Worm (Caenorhabditis elegans) whole organism, young adult: ENCODE results near the gene odr-10.

Experiments
- B0019.2 ChIP-seq: fragments of 200-800 bp; sonication (Bioruptor generic); conservative IDR thresholded peaks from 2 replicates; pipeline ENCODE4 v1.3.6; 2022; ENCODE audit warnings: missing genetic modification reagents, missing genetic modification characterization, missing compliant biosample characterization
- B0336.3 ChIP-seq: fragments of 200-800 bp; sonication (Bioruptor generic); IDR thresholded peaks from 2 replicates; pipeline ENCODE4 v1.3.6; 2022; ENCODE audit warnings: missing genetic modification characterization, missing compliant biosample characterization
- C06A6.2 ChIP-seq: fragments of 200-800 bp; sonication (Bioruptor generic); conservative IDR thresholded peaks from 2 replicates; pipeline ENCODE4 v1.3.6; 2022; ENCODE audit warnings: missing genetic modification characterization, missing compliant biosample characterization
- F22D6.2 ChIP-seq: sonication (generic microtip); optimal IDR thresholded peaks from 2 replicates; lab custom pipeline; 2016; ENCODE audit warnings: mild to moderate bottlenecking, missing genetic modification characterization, missing compliant biosample characterization
- F37B4.10 ChIP-seq: fragments of 200-800 bp; sonication (Bioruptor generic); IDR thresholded peaks from 2 replicates; pipeline ENCODE4 v1.3.6; 2022; ENCODE audit warnings: missing genetic modification characterization, missing compliant biosample characterization
- F39B2.1 ChIP-seq: fragments of 200-800 bp; sonication (Bioruptor generic); IDR thresholded peaks from 2 replicates; pipeline ENCODE4 v1.3.6; 2022; ENCODE audit warnings: missing genetic modification reagents, missing genetic modification characterization, missing compliant biosample characterization
- F49E8.2 ChIP-seq: sonication (generic microtip); optimal IDR thresholded peaks from 3 replicates; lab custom pipeline; 2017; ENCODE audit warnings: missing genetic modification characterization, mild to moderate bottlenecking, missing compliant biosample characterization, antibody characterized with exemption, moderate library complexity; ENCODE audit not compliant: insufficient read depth
- Y67H2A.10 ChIP-seq: fragments of 200-800 bp; sonication (Bioruptor generic); conservative IDR thresholded peaks from 2 replicates; pipeline ENCODE4 v1.3.6; 2022; ENCODE audit warnings: missing genetic modification reagents, missing genetic modification characterization, missing compliant biosample characterization
- Y79H2A.3 ChIP-seq: fragments of 200-800 bp; sonication (Bioruptor generic); conservative IDR thresholded peaks from 2 replicates; pipeline ENCODE4 v1.3.6; 2022; ENCODE audit warnings: missing genetic modification reagents, missing genetic modification characterization, missing compliant biosample characterization
- atf-7 ChIP-seq: sonication (generic microtip); optimal IDR thresholded peaks from 2 replicates; lab custom pipeline; 2017; ENCODE audit warnings: mild to moderate bottlenecking, missing genetic modification characterization, missing compliant biosample characterization
- attf-6 ChIP-seq: fragments of 200-800 bp; sonication (Bioruptor generic); IDR thresholded peaks from 2 replicates; pipeline ENCODE4 v1.3.6; 2022; ENCODE audit warnings: missing genetic modification reagents, missing genetic modification characterization, missing compliant biosample characterization
- bed-1 ChIP-seq: fragments of 200-800 bp; sonication (Bioruptor generic); IDR thresholded peaks from 2 replicates; pipeline ENCODE4 v1.3.6; 2022; ENCODE audit warnings: missing genetic modification reagents, missing genetic modification characterization, missing compliant biosample characterization
- ccch-3 ChIP-seq: fragments of 200-800 bp; sonication (Bioruptor generic); optimal IDR thresholded peaks from 2 replicates; lab custom pipeline; 2018; ENCODE audit warnings: mild to moderate bottlenecking, missing genetic modification characterization, missing compliant biosample characterization
- cebp-1 ChIP-seq, 2 experiments: fragments of 200-800 bp in 1 of 2; sonication (Bioruptor generic) in 1 of 2; sonication (generic microtip) in 1 of 2; IDR thresholded peaks in 1 of 2; optimal IDR thresholded peaks in 1 of 2; 2 replicates each; pipeline versions ENCODE4 v1.3.6 to Lab custom; 2017 to 2022; ENCODE audit warnings: missing compliant biosample characterization in 2 of 2, missing genetic modification characterization in 2 of 2, mild to moderate bottlenecking in 1 of 2, missing genetic modification reagents in 1 of 2, moderate library complexity in 1 of 2
- ceh-100 ChIP-seq: fragments of 200-800 bp; sonication (Bioruptor generic); IDR thresholded peaks from 2 replicates; pipeline ENCODE4 v1.3.6; 2022; ENCODE audit warnings: missing genetic modification reagents, missing genetic modification characterization, missing compliant biosample characterization
- ceh-79 ChIP-seq: sonication (generic microtip); optimal IDR thresholded peaks from 2 replicates; lab custom pipeline; 2017; ENCODE audit warnings: mild to moderate bottlenecking, missing genetic modification characterization, missing compliant biosample characterization
- ceh-91 ChIP-seq: fragments of 200-800 bp; sonication (Bioruptor generic); IDR thresholded peaks from 2 replicates; pipeline ENCODE4 v1.3.6; 2022; ENCODE audit warnings: missing genetic modification reagents, missing genetic modification characterization, missing compliant biosample characterization
- dox-1 ChIP-seq: fragments of 200-800 bp; sonication (Bioruptor generic); IDR thresholded peaks from 2 replicates; pipeline ENCODE4 v1.3.6; 2022; ENCODE audit warnings: missing genetic modification reagents, missing genetic modification characterization, missing compliant biosample characterization
- dpl-1 ChIP-seq: fragments of 150-350 bp; optimal IDR thresholded peaks from 2 replicates; lab custom pipeline; 2014; ENCODE audit warnings: missing biosample characterization, missing genetic modification reagents, missing genetic modification characterization
- egrh-3 ChIP-seq: fragments of 200-800 bp; sonication (Bioruptor generic); IDR thresholded peaks from 2 replicates; pipeline ENCODE4 v1.3.6; 2022; ENCODE audit warnings: missing genetic modification reagents, missing genetic modification characterization, missing compliant biosample characterization
- him-1 ChIP-seq: sonication (generic microtip); optimal IDR thresholded peaks from 2 replicates; lab custom pipeline; 2016; ENCODE audit warnings: missing genotype, missing genetic modification reagents, missing genetic modification characterization, missing compliant biosample characterization
- lag-1 ChIP-seq: fragments of 200-800 bp; sonication (Bioruptor generic); IDR thresholded peaks from 2 replicates; pipeline ENCODE4 v1.3.6; 2022; ENCODE audit warnings: missing genetic modification reagents, missing genetic modification characterization, missing compliant biosample characterization
- lsy-27 ChIP-seq: sonication (generic microtip); optimal IDR thresholded peaks from 2 replicates; lab custom pipeline; 2017; ENCODE audit warnings: missing genetic modification characterization, mild to moderate bottlenecking, missing compliant biosample characterization, antibody characterized with exemption, missing genotype, borderline replicate concordance; ENCODE audit not compliant: insufficient read depth
- madf-6 ChIP-seq: fragments of 200-800 bp; sonication (Bioruptor generic); IDR thresholded peaks from 2 replicates; pipeline ENCODE4 v1.3.6; 2022; ENCODE audit warnings: missing genetic modification reagents, missing genetic modification characterization, missing compliant biosample characterization
- madf-8 ChIP-seq: fragments of 200-800 bp; sonication (Bioruptor generic); conservative IDR thresholded peaks from 2 replicates; pipeline ENCODE4 v1.3.6; 2022; ENCODE audit warnings: missing genetic modification reagents, missing genetic modification characterization, missing compliant biosample characterization
- mel-28 ChIP-seq: sonication (generic microtip); optimal IDR thresholded peaks from 2 replicates; lab custom pipeline; 2016; ENCODE audit warnings: borderline replicate concordance, mild to moderate bottlenecking, missing genetic modification characterization, missing compliant biosample characterization
- mxl-1 ChIP-seq: sonication (generic microtip); optimal IDR thresholded peaks from 2 replicates; lab custom pipeline; 2016; ENCODE audit warnings: missing genetic modification characterization, missing compliant biosample characterization
- nfya-2 ChIP-seq: fragments of 200-800 bp; sonication (Bioruptor generic); IDR thresholded peaks from 2 replicates; pipeline ENCODE4 v1.3.6; 2022; ENCODE audit warnings: missing genetic modification reagents, missing genetic modification characterization, missing compliant biosample characterization
- nhr-179 ChIP-seq: sonication (generic microtip); optimal IDR thresholded peaks from 2 replicates; lab custom pipeline; 2016; ENCODE audit warnings: mild to moderate bottlenecking, missing genetic modification characterization, missing compliant biosample characterization
- nhr-27 ChIP-seq: fragments of 200-800 bp; sonication (Bioruptor generic); optimal IDR thresholded peaks from 2 replicates; lab custom pipeline; 2018; ENCODE audit warnings: mild to moderate bottlenecking, missing genetic modification characterization, moderate library complexity, missing compliant biosample characterization
- nhr-80 ChIP-seq: sonication (generic microtip); optimal IDR thresholded peaks from 2 replicates; lab custom pipeline; 2016; ENCODE audit warnings: missing genetic modification characterization, missing compliant biosample characterization
- nhr-90 ChIP-seq: sonication (generic microtip); optimal IDR thresholded peaks from 2 replicates; lab custom pipeline; 2016; ENCODE audit warnings: missing genotype, mild to moderate bottlenecking, missing genetic modification characterization, missing compliant biosample characterization
- pbrm-1 ChIP-seq: fragments of 200-800 bp; sonication (Bioruptor generic); IDR thresholded peaks from 2 replicates; pipeline ENCODE4 v1.3.6; 2022; ENCODE audit warnings: missing genetic modification reagents, missing genetic modification characterization, missing compliant biosample characterization
- pha-4 ChIP-seq: fragments of 150-350 bp; sonication (generic microtip); optimal IDR thresholded peaks from 2 replicates; lab custom pipeline; 2014; ENCODE audit warnings: missing biosample characterization, missing genetic modification reagents, missing genetic modification characterization
- rcor-1 ChIP-seq: fragments of 200-800 bp; sonication (Bioruptor generic); IDR thresholded peaks from 2 replicates; pipeline ENCODE4 v1.3.6; 2022; ENCODE audit warnings: missing genetic modification reagents, missing genetic modification characterization, missing compliant biosample characterization
- rec-8 ChIP-seq, 2 experiments: sonication (generic microtip); optimal IDR thresholded peaks; 2 replicates each; lab custom pipeline; 2016; ENCODE audit warnings: mild to moderate bottlenecking in 2 of 2, missing genetic modification characterization in 2 of 2, missing genetic modification reagents in 2 of 2, missing genotype in 2 of 2, missing biosample characterization in 1 of 2, missing compliant biosample characterization in 1 of 2, moderate library complexity in 1 of 2
- snpc-1.1 ChIP-seq: sonication (generic microtip); optimal IDR thresholded peaks from 2 replicates; lab custom pipeline; 2017; ENCODE audit warnings: missing genetic modification characterization, mild to moderate bottlenecking, missing compliant biosample characterization, antibody characterized with exemption, moderate library complexity, missing genotype, missing genetic modification reagents; ENCODE audit not compliant: insufficient read depth
- snpc-1.3 ChIP-seq: sonication (generic microtip); optimal IDR thresholded peaks from 2 replicates; lab custom pipeline; 2017; ENCODE audit warnings: missing genetic modification characterization, mild to moderate bottlenecking, missing compliant biosample characterization, antibody characterized with exemption, moderate library complexity, missing genotype, missing genetic modification reagents; ENCODE audit not compliant: insufficient read depth
- snpc-3.4 ChIP-seq: sonication (generic microtip); optimal IDR thresholded peaks from 2 replicates; lab custom pipeline; 2017; ENCODE audit warnings: missing genetic modification characterization, mild to moderate bottlenecking, missing compliant biosample characterization, antibody characterized with exemption, moderate library complexity, missing genotype, missing genetic modification reagents
- tbx-9 ChIP-seq: sonication (generic microtip); optimal IDR thresholded peaks from 2 replicates; lab custom pipeline; 2016; ENCODE audit warnings: borderline replicate concordance, missing genetic modification characterization, inconsistent platforms, missing compliant biosample characterization
- tlf-1 ChIP-seq: fragments of 200-800 bp; sonication (Bioruptor generic); optimal IDR thresholded peaks from 2 replicates; lab custom pipeline; 2018; ENCODE audit warnings: mild to moderate bottlenecking, missing genetic modification characterization, missing compliant biosample characterization
- unc-62 ChIP-seq: fragments of 150-350 bp; optimal IDR thresholded peaks from 2 replicates; lab custom pipeline; 2014; ENCODE audit warnings: missing biosample characterization, missing genetic modification reagents, missing genetic modification characterization
- xnd-1 ChIP-seq: sonication (generic microtip); optimal IDR thresholded peaks from 2 replicates; lab custom pipeline; 2016; ENCODE audit warnings: missing genotype, missing genetic modification reagents, missing genetic modification characterization, missing compliant biosample characterization
- zfh-2 ChIP-seq: fragments of 200-800 bp; sonication (Bioruptor generic); conservative IDR thresholded peaks from 2 replicates; pipeline ENCODE4 v1.3.6; 2022; ENCODE audit warnings: missing genetic modification reagents, missing genetic modification characterization, missing compliant biosample characterization
- ztf-18 ChIP-seq: sonication (generic microtip); optimal IDR thresholded peaks from 2 replicates; lab custom pipeline; 2016; ENCODE audit warnings: missing genotype, mild to moderate bottlenecking, missing genetic modification characterization, missing compliant biosample characterization
- ztf-28 ChIP-seq: fragments of 200-800 bp; sonication (Bioruptor generic); IDR thresholded peaks from 2 replicates; pipeline ENCODE4 v1.3.6; 2022; ENCODE audit warnings: missing genetic modification reagents, missing genetic modification characterization, missing compliant biosample characterization
- ztf-6 ChIP-seq: fragments of 200-800 bp; sonication (Bioruptor generic); IDR thresholded peaks from 2 replicates; pipeline ENCODE4 v1.3.6; 2022; ENCODE audit warnings: missing genetic modification reagents, missing genetic modification characterization, missing compliant biosample characterization

The odr-10 gene

ce11 chrX:6840670-6841308, 24.9 kb downstream of the odr-10 start, which contains the start of the genes glr-6 and asg-2 (continued):
- TF ChIP-seq ztf-18 (tag; lab: Kevin White, UChicago): no peak
- TF ChIP-seq B0019.2 (GFP tag; lab: Robert Waterston, UW): no peak
- peak; percentile 7 for TF ChIP-seq pha-4
- no peak for TF ChIP-seq snpc-1.3
- no peak for TF ChIP-seq bed-1 (GFP tag; lab: Robert Waterston, UW)
- no peak for TF ChIP-seq Y67H2A.10
- no peak for TF ChIP-seq tlf-1 (GFP tag; lab: Kevin White, UChicago)
- no peak for TF ChIP-seq mxl-1 (tag; lab: Kevin White, UChicago)
- no peak for TF ChIP-seq madf-8
- no peak for TF ChIP-seq C06A6.2 (GFP tag; lab: Robert Waterston, UW)
- TF ChIP-seq madf-6: no peak
- TF ChIP-seq snpc-3.4 (tag; lab: Kevin White, UChicago): no peak
- no peak for TF ChIP-seq ceh-100 (GFP tag; lab: Robert Waterston, UW)
- TF ChIP-seq lag-1 (GFP tag; lab: Robert Waterston, UW): no peak
- no peak for TF ChIP-seq ceh-91 (GFP tag; lab: Robert Waterston, UW)
- no peak for TF ChIP-seq tbx-9
- no peak for TF ChIP-seq F39B2.1 (GFP tag; lab: Robert Waterston, UW)
- no peak for TF ChIP-seq ztf-28 (GFP tag; lab: Robert Waterston, UW)
- TF ChIP-seq ceh-79 (tag; lab: Kevin White, UChicago): no peak
- no peak for TF ChIP-seq mel-28
- TF ChIP-seq him-1 (tag; lab: Kevin White, UChicago): no peak
- no peak for TF ChIP-seq unc-62 (GFP tag; lab: Kevin White, UChicago)
- no peak for TF ChIP-seq cebp-1 (GFP tag; IDR thresholded peaks at IDR 0.05; lab: Robert Waterston, UW)
- peak; percentile 64 for TF ChIP-seq cebp-1 (tag; optimal IDR thresholded peaks at IDR 0.05; lab: Kevin White, UChicago)
- no peak for TF ChIP-seq nfya-2 (GFP tag; lab: Robert Waterston, UW)
- TF ChIP-seq xnd-1 (tag; lab: Kevin White, UChicago): no peak
- no peak for TF ChIP-seq B0336.3 (GFP tag; lab: Robert Waterston, UW)
- TF ChIP-seq nhr-179 (tag; lab: Kevin White, UChicago): no peak
- TF ChIP-seq egrh-3 (GFP tag; lab: Robert Waterston, UW): no peak
- no peak for TF ChIP-seq nhr-27
- no peak for TF ChIP-seq snpc-1.1 (tag; lab: Kevin White, UChicago)
- no peak for TF ChIP-seq attf-6 (GFP tag; lab: Robert Waterston, UW)
- TF ChIP-seq ztf-6 (GFP tag; lab: Robert Waterston, UW): no peak
- no peak for TF ChIP-seq ccch-3 (GFP tag; lab: Kevin White, UChicago)
- TF ChIP-seq dpl-1: no peak
- TF ChIP-seq nhr-90 (tag; lab: Kevin White, UChicago): no peak
- TF ChIP-seq nhr-80 (tag; lab: Kevin White, UChicago): peak; percentile 69
- TF ChIP-seq Y79H2A.3 (GFP tag; lab: Robert Waterston, UW): no peak
- TF ChIP-seq dox-1 (GFP tag; lab: Robert Waterston, UW): no peak; the same call in 1 of the 2 replicates
- no peak for TF ChIP-seq zfh-2 (GFP tag; lab: Robert Waterston, UW)
- no peak for TF ChIP-seq lsy-27 (tag; lab: Kevin White, UChicago)
- TF ChIP-seq rcor-1: peak; percentile 61
- no peak for TF ChIP-seq F22D6.2 (tag; lab: Kevin White, UChicago)
- TF ChIP-seq atf-7 (tag; lab: Kevin White, UChicago): no peak
- TF ChIP-seq rec-8 (tag; optimal IDR thresholded peaks at IDR 0.05; lab: Kevin White, UChicago): no peak
- no peak for TF ChIP-seq F49E8.2
- TF ChIP-seq pbrm-1: 0 out of 2 replicates have a peak, but pooled peaks have one; percentile 13
- no peak for TF ChIP-seq F37B4.10 (GFP tag; lab: Robert Waterston, UW)
